Worm (Caenorhabditis elegans) whole organism, young adult: Measurements from ENCODE around the gene F44A2.5.

Experiments
- B0261.1 ChIP-seq: sonication (generic microtip); optimal IDR thresholded peaks from 2 replicates; lab custom pipeline; 2016; ENCODE audit warnings: mild to moderate bottlenecking, missing genetic modification characterization, moderate library complexity, missing compliant biosample characterization
- B0336.3 ChIP-seq: fragments of 200-800 bp; sonication (Bioruptor generic); IDR thresholded peaks from 2 replicates; pipeline ENCODE4 v1.3.6; 2022; ENCODE audit warnings: missing genetic modification characterization, missing compliant biosample characterization
- C06A6.2 ChIP-seq: fragments of 200-800 bp; sonication (Bioruptor generic); conservative IDR thresholded peaks from 2 replicates; pipeline ENCODE4 v1.3.6; 2022; ENCODE audit warnings: missing genetic modification characterization, missing compliant biosample characterization
- D2030.7 ChIP-seq: fragments of 200-800 bp; sonication (Bioruptor generic); IDR thresholded peaks from 2 replicates; pipeline ENCODE4 v1.3.6; 2022; ENCODE audit warnings: missing genetic modification reagents, missing genetic modification characterization, missing compliant biosample characterization
- F22D6.2 ChIP-seq: sonication (generic microtip); optimal IDR thresholded peaks from 2 replicates; lab custom pipeline; 2016; ENCODE audit warnings: mild to moderate bottlenecking, missing genetic modification characterization, missing compliant biosample characterization
- F23B12.7 ChIP-seq: sonication (generic microtip); optimal IDR thresholded peaks from 2 replicates; lab custom pipeline; 2017; ENCODE audit warnings: missing genetic modification characterization, mild to moderate bottlenecking, missing compliant biosample characterization, antibody characterized with exemption, moderate library complexity; ENCODE audit not compliant: insufficient read depth
- F39B2.1 ChIP-seq: fragments of 200-800 bp; sonication (Bioruptor generic); IDR thresholded peaks from 2 replicates; pipeline ENCODE4 v1.3.6; 2022; ENCODE audit warnings: missing genetic modification reagents, missing genetic modification characterization, missing compliant biosample characterization
- F49E8.2 ChIP-seq: sonication (generic microtip); optimal IDR thresholded peaks from 3 replicates; lab custom pipeline; 2017; ENCODE audit warnings: missing genetic modification characterization, mild to moderate bottlenecking, missing compliant biosample characterization, antibody characterized with exemption, moderate library complexity; ENCODE audit not compliant: insufficient read depth
- F52B5.7 ChIP-seq: sonication (generic microtip); optimal IDR thresholded peaks from 2 replicates; lab custom pipeline; 2016; ENCODE audit warnings: mild to moderate bottlenecking, missing genetic modification characterization, missing compliant biosample characterization
- F55B11.4 ChIP-seq: sonication (generic microtip); optimal IDR thresholded peaks from 2 replicates; lab custom pipeline; 2016; ENCODE audit warnings: missing compliant biosample characterization, missing genetic modification characterization, borderline replicate concordance; ENCODE audit not compliant: insufficient read depth
- F57A8.1 ChIP-seq: fragments of 200-800 bp; sonication (Bioruptor generic); optimal IDR thresholded peaks from 2 replicates; lab custom pipeline; 2018; ENCODE audit warnings: mild to moderate bottlenecking, missing genetic modification characterization, moderate library complexity, missing compliant biosample characterization
- K11D2.4 ChIP-seq: fragments of 200-800 bp; sonication (Bioruptor generic); IDR thresholded peaks from 2 replicates; pipeline ENCODE4 v1.3.6; 2022; ENCODE audit warnings: missing genetic modification reagents, missing genetic modification characterization, missing compliant biosample characterization
- Y53F4B.3 ChIP-seq: fragments of 200-800 bp; sonication (Bioruptor generic); IDR thresholded peaks from 2 replicates; pipeline ENCODE4 v1.3.6; 2022; ENCODE audit warnings: missing genetic modification reagents, missing genetic modification characterization, missing compliant biosample characterization
- akir-1 ChIP-seq: fragments of 200-800 bp; sonication (Bioruptor generic); optimal IDR thresholded peaks from 2 replicates; lab custom pipeline; 2018; ENCODE audit warnings: mild to moderate bottlenecking, missing genetic modification characterization, moderate library complexity, missing compliant biosample characterization
- ama-1 ChIP-seq, 3 experiments: fragments of 150-350 bp in 1 of 3; sonication (generic microtip) in 2 of 3; optimal IDR thresholded peaks; 2 replicates each; lab custom pipeline; 2014 to 2018; ENCODE audit warnings: missing biosample characterization in 2 of 3, missing genetic modification characterization in 2 of 3, missing genetic modification reagents in 2 of 3
- aptf-3 ChIP-seq: fragments of 200-800 bp; sonication (Bioruptor generic); IDR thresholded peaks from 2 replicates; pipeline ENCODE4 v1.3.6; 2022; ENCODE audit warnings: missing genetic modification characterization, missing compliant biosample characterization
- attf-6 ChIP-seq: fragments of 200-800 bp; sonication (Bioruptor generic); IDR thresholded peaks from 2 replicates; pipeline ENCODE4 v1.3.6; 2022; ENCODE audit warnings: missing genetic modification reagents, missing genetic modification characterization, missing compliant biosample characterization
- bed-2 ChIP-seq: fragments of 200-800 bp; sonication (Bioruptor generic); IDR thresholded peaks from 2 replicates; pipeline ENCODE4 v1.3.6; 2022; ENCODE audit warnings: missing genetic modification reagents, missing genetic modification characterization, missing compliant biosample characterization
- ceh-40 ChIP-seq: fragments of 200-800 bp; sonication (Bioruptor generic); IDR thresholded peaks from 2 replicates; pipeline ENCODE4 v1.3.6; 2022; ENCODE audit warnings: missing genetic modification characterization, missing compliant biosample characterization
- die-1 ChIP-seq: sonication (generic microtip); optimal IDR thresholded peaks from 2 replicates; lab custom pipeline; 2016; ENCODE audit warnings: missing genotype, mild to moderate bottlenecking, missing genetic modification characterization, missing compliant biosample characterization
- dpl-1 ChIP-seq: fragments of 150-350 bp; optimal IDR thresholded peaks from 2 replicates; lab custom pipeline; 2014; ENCODE audit warnings: missing biosample characterization, missing genetic modification reagents, missing genetic modification characterization
- egl-18 ChIP-seq: fragments of 200-800 bp; sonication (Bioruptor generic); IDR thresholded peaks from 2 replicates; pipeline ENCODE4 v1.3.6; 2022; ENCODE audit warnings: missing genetic modification reagents, missing genetic modification characterization, missing compliant biosample characterization
- ekl-4 ChIP-seq: fragments of 200-800 bp; sonication (Bioruptor generic); IDR thresholded peaks from 2 replicates; pipeline ENCODE4 v1.3.6; 2022; ENCODE audit warnings: missing genetic modification reagents, missing genetic modification characterization, missing compliant biosample characterization
- hlh-12 ChIP-seq: sonication (generic microtip); optimal IDR thresholded peaks from 2 replicates; lab custom pipeline; 2016; ENCODE audit warnings: missing genetic modification characterization, missing compliant biosample characterization
- hsf-1 ChIP-seq: fragments of 200-800 bp; sonication (Bioruptor generic); IDR thresholded peaks from 2 replicates; pipeline ENCODE4 v1.3.6; 2022; ENCODE audit warnings: missing genetic modification reagents, missing genetic modification characterization, missing compliant biosample characterization
- lag-1 ChIP-seq: fragments of 200-800 bp; sonication (Bioruptor generic); IDR thresholded peaks from 2 replicates; pipeline ENCODE4 v1.3.6; 2022; ENCODE audit warnings: missing genetic modification reagents, missing genetic modification characterization, missing compliant biosample characterization
- lin-40 ChIP-seq: sonication (generic microtip); optimal IDR thresholded peaks from 2 replicates; lab custom pipeline; 2016; ENCODE audit warnings: missing genetic modification characterization, mild to moderate bottlenecking, missing compliant biosample characterization, missing genotype, missing genetic modification reagents
- lsy-27 ChIP-seq: sonication (generic microtip); optimal IDR thresholded peaks from 2 replicates; lab custom pipeline; 2017; ENCODE audit warnings: missing genetic modification characterization, mild to moderate bottlenecking, missing compliant biosample characterization, antibody characterized with exemption, missing genotype, borderline replicate concordance; ENCODE audit not compliant: insufficient read depth
- mcd-1 ChIP-seq: fragments of 200-800 bp; sonication (Bioruptor generic); IDR thresholded peaks from 2 replicates; pipeline ENCODE4 v1.3.6; 2022; ENCODE audit warnings: missing genetic modification reagents, missing genetic modification characterization, missing compliant biosample characterization
- mel-28 ChIP-seq: sonication (generic microtip); optimal IDR thresholded peaks from 2 replicates; lab custom pipeline; 2016; ENCODE audit warnings: borderline replicate concordance, mild to moderate bottlenecking, missing genetic modification characterization, missing compliant biosample characterization
- nfyb-1 ChIP-seq: fragments of 200-800 bp; sonication (Bioruptor generic); IDR thresholded peaks from 2 replicates; pipeline ENCODE4 v1.3.6; 2022; ENCODE audit warnings: missing genetic modification reagents, missing genetic modification characterization, missing compliant biosample characterization
- nhr-120 ChIP-seq: fragments of 200-800 bp; sonication (Bioruptor generic); IDR thresholded peaks from 2 replicates; pipeline ENCODE4 v1.3.6; 2022; ENCODE audit warnings: missing genetic modification characterization, missing compliant biosample characterization
- nhr-27 ChIP-seq: fragments of 200-800 bp; sonication (Bioruptor generic); optimal IDR thresholded peaks from 2 replicates; lab custom pipeline; 2018; ENCODE audit warnings: mild to moderate bottlenecking, missing genetic modification characterization, moderate library complexity, missing compliant biosample characterization
- rcor-1 ChIP-seq: fragments of 200-800 bp; sonication (Bioruptor generic); IDR thresholded peaks from 2 replicates; pipeline ENCODE4 v1.3.6; 2022; ENCODE audit warnings: missing genetic modification reagents, missing genetic modification characterization, missing compliant biosample characterization
- rec-8 ChIP-seq, 2 experiments: sonication (generic microtip); optimal IDR thresholded peaks; 2 replicates each; lab custom pipeline; 2016; ENCODE audit warnings: mild to moderate bottlenecking in 2 of 2, missing genetic modification characterization in 2 of 2, missing genetic modification reagents in 2 of 2, missing genotype in 2 of 2, missing biosample characterization in 1 of 2, missing compliant biosample characterization in 1 of 2, moderate library complexity in 1 of 2
- sea-2 ChIP-seq: fragments of 200-800 bp; sonication (Bioruptor generic); IDR thresholded peaks from 2 replicates; pipeline ENCODE4 v1.3.6; 2022; ENCODE audit warnings: missing genetic modification characterization, missing compliant biosample characterization
- snpc-1.1 ChIP-seq: sonication (generic microtip); optimal IDR thresholded peaks from 2 replicates; lab custom pipeline; 2017; ENCODE audit warnings: missing genetic modification characterization, mild to moderate bottlenecking, missing compliant biosample characterization, antibody characterized with exemption, moderate library complexity, missing genotype, missing genetic modification reagents; ENCODE audit not compliant: insufficient read depth
- snpc-4 ChIP-seq, 5 experiments: fragments of 150-350 bp in 1 of 5; sonication (generic microtip) in 4 of 5; optimal IDR thresholded peaks; 2 replicates each; lab custom pipeline; 2014 to 2018; ENCODE audit warnings: missing genetic modification characterization in 5 of 5, missing biosample characterization in 3 of 5, antibody characterized with exemption in 2 of 5, mild to moderate bottlenecking in 2 of 5, missing compliant biosample characterization in 2 of 5, missing genotype in 2 of 5, moderate library complexity in 2 of 5, missing genetic modification reagents in 1 of 5
- somi-1 ChIP-seq: fragments of 200-800 bp; sonication (Bioruptor generic); optimal IDR thresholded peaks from 2 replicates; lab custom pipeline; 2018; ENCODE audit warnings: mild to moderate bottlenecking, missing genetic modification characterization, missing compliant biosample characterization
- sptf-2 ChIP-seq: fragments of 200-800 bp; sonication (Bioruptor generic); optimal IDR thresholded peaks from 2 replicates; lab custom pipeline; 2018; ENCODE audit warnings: mild to moderate bottlenecking, missing genetic modification characterization, missing compliant biosample characterization
- tbx-9 ChIP-seq: sonication (generic microtip); optimal IDR thresholded peaks from 2 replicates; lab custom pipeline; 2016; ENCODE audit warnings: borderline replicate concordance, missing genetic modification characterization, inconsistent platforms, missing compliant biosample characterization
- xnd-1 ChIP-seq: sonication (generic microtip); optimal IDR thresholded peaks from 2 replicates; lab custom pipeline; 2016; ENCODE audit warnings: missing genotype, missing genetic modification reagents, missing genetic modification characterization, missing compliant biosample characterization
- ztf-25 ChIP-seq: fragments of 200-800 bp; sonication (Bioruptor generic); IDR thresholded peaks from 2 replicates; pipeline ENCODE4 v1.3.6; 2022; ENCODE audit warnings: missing genetic modification reagents, missing genetic modification characterization, missing compliant biosample characterization
- ztf-3 ChIP-seq: fragments of 200-800 bp; sonication (Bioruptor generic); optimal IDR thresholded peaks from 2 replicates; lab custom pipeline; 2018; ENCODE audit warnings: mild to moderate bottlenecking, missing genetic modification characterization, missing compliant biosample characterization

The F44A2.5 gene

DNA sequence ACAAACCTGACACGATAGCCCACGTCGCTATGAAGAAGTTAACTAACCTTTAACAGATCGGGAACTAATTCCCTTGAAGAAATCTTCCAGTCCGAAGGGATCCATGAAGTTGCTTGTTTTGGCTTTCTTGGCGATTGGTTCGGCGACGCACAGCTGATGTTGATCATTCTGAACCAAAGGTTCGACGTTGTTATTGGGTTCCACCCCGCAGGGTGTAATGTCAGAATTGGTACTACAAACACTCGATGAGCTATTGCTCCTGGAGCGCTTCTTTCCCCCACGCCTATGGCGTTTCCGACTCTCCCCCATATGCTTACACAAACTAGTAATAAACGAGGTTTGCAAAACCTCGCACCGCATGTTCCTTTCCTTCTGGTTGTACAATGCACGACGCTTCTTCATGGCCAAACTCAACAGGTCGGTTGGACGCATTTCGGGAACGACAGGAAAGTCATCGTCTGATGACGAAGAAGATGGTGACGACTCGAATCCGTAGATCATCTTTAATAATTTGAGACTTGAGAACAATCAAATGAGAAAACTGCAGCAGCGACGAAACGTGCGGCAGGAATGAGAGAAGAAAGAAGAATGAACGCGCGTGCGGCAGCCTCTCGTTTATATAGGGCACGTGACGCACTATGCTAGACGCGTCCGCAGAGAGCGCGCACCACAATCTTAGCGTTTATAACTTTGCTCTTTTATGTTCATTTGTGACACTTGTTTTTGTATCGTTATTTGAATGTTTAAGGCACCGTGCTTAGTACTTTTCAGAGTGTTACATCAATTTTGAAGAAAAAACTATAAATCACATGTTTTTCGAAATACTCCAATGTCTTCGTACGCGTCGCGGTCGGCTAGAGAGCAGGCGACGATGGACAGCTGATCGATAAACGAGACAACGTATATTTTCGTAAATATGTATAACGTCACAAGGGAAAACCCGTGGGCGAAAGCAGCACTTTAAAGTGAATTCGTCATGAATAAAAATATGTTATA, 46.5 kb downstream of the F44A2.5 start, which contains the start of gene tos-1 (continued):
- TF ChIP-seq hsf-1 (GFP tag; lab: Robert Waterston, UW): peak; percentile 73
- peak; percentile 90 for TF ChIP-seq egl-18 (GFP tag; lab: Robert Waterston, UW)
- peak; percentile 99 for TF ChIP-seq ama-1 (optimal IDR thresholded peaks at IDR 0.05; lab: Kevin White, UChicago)
- no peak for TF ChIP-seq ama-1 (GFP tag; optimal IDR thresholded peaks at IDR 0.05; lab: Kevin White, UChicago)
- peak; percentile 97 for TF ChIP-seq ekl-4
- peak; percentile 91 for TF ChIP-seq F23B12.7
- peak; percentile 88 for TF ChIP-seq mcd-1
- TF ChIP-seq Y53F4B.3 (GFP tag; lab: Robert Waterston, UW): peak; percentile 7; the same call in 1 of the 2 replicates
- TF ChIP-seq K11D2.4 (GFP tag; lab: Robert Waterston, UW): peak; percentile 97
- TF ChIP-seq F52B5.7 (tag; lab: Kevin White, UChicago): peak; percentile 81
- TF ChIP-seq sptf-2 (GFP tag; lab: Kevin White, UChicago): no peak
- TF ChIP-seq rec-8 (tag; optimal IDR thresholded peaks at IDR 0.05; lab: Kevin White, UChicago): no peak
- TF ChIP-seq F39B2.1 (GFP tag; lab: Robert Waterston, UW): no peak
- no peak for TF ChIP-seq hlh-12
- 0 out of 2 replicates have a peak, but pooled peaks have one; percentile 22 for TF ChIP-seq attf-6
- peak; percentile 44 for TF ChIP-seq dpl-1 (GFP tag; lab: Kevin White, UChicago)
- TF ChIP-seq somi-1 (GFP tag; lab: Kevin White, UChicago): peak; percentile 98
- TF ChIP-seq lag-1 (GFP tag; lab: Robert Waterston, UW): no peak
- TF ChIP-seq D2030.7: peak; percentile 85
- no peak for TF ChIP-seq lsy-27 (tag; lab: Kevin White, UChicago)
- peak; percentile 99 for TF ChIP-seq lin-40 (tag; lab: Kevin White, UChicago)
- TF ChIP-seq die-1 (tag; lab: Kevin White, UChicago): peak; percentile 88
- no peak for TF ChIP-seq nhr-120 (GFP tag; lab: Robert Waterston, UW)
- no peak for TF ChIP-seq bed-2 (GFP tag; lab: Robert Waterston, UW)
- TF ChIP-seq tbx-9 (tag; lab: Kevin White, UChicago): no peak
- peak; percentile 27 for TF ChIP-seq F49E8.2 (tag; lab: Kevin White, UChicago)
- peak; percentile 96 for TF ChIP-seq nfyb-1 (GFP tag; lab: Robert Waterston, UW)
- TF ChIP-seq F55B11.4 (tag; lab: Kevin White, UChicago): no peak
- TF ChIP-seq B0336.3 (GFP tag; lab: Robert Waterston, UW): peak; percentile 91
- TF ChIP-seq xnd-1 (tag; lab: Kevin White, UChicago): no peak
- TF ChIP-seq rcor-1 (GFP tag; lab: Robert Waterston, UW): peak; percentile 81
- peak; percentile 86 for TF ChIP-seq ztf-3 (GFP tag; lab: Kevin White, UChicago)
- peak; percentile 82 for TF ChIP-seq nhr-27
- peak; percentile 4 for TF ChIP-seq akir-1 (GFP tag; lab: Kevin White, UChicago)
- peak; percentile 67; the same call in 1 of the 2 replicates for TF ChIP-seq sea-2 (GFP tag; lab: Robert Waterston, UW)
- TF ChIP-seq C06A6.2 (GFP tag; lab: Robert Waterston, UW): peak; percentile 95
- TF ChIP-seq aptf-3: no peak
- TF ChIP-seq snpc-1.1 (tag; lab: Kevin White, UChicago): no peak
- TF ChIP-seq mel-28 (tag; lab: Kevin White, UChicago): peak; percentile 78
- TF ChIP-seq ceh-40 (GFP tag; lab: Robert Waterston, UW): no peak
- no peak for TF ChIP-seq F57A8.1 (GFP tag; lab: Kevin White, UChicago)
- 0 out of 2 replicates have a peak, but pooled peaks have one; percentile 52 for TF ChIP-seq ztf-25 (GFP tag; lab: Robert Waterston, UW)
- peak; percentile 27 for TF ChIP-seq snpc-4 (GFP tag; optimal IDR thresholded peaks at IDR 0.05; lab: Kevin White, UChicago)
- TF ChIP-seq snpc-4 (tag; optimal IDR thresholded peaks at IDR 0.05; lab: Kevin White, UChicago): peak; percentile 70 to 87 (median 80)
- peak; percentile 87 for TF ChIP-seq F22D6.2 (tag; lab: Kevin White, UChicago)
- peak; percentile 43 for TF ChIP-seq B0261.1 (tag; lab: Kevin White, UChicago)
